Fruit fly (Drosophila melanogaster) whole organism, embryonic: Measurements from ENCODE around the gene dUTPase.
A peak's percentile ranks its signal among the peaks of the same experiment; 100 is the strongest.

Experiments
- BEAF-32 ChIP-seq: fragments of 200-800 bp; sonication (Bioruptor generic); optimal IDR thresholded peaks from 3 replicates; lab custom pipeline; 2017; ENCODE audit warnings: missing biosample characterization, missing genetic modification characterization, mild to moderate bottlenecking, moderate library complexity, missing genetic modification reagents
- CG1024 ChIP-seq: fragments of 200-800 bp; sonication (Bioruptor generic); IDR thresholded peaks from 2 replicates; pipeline ENCODE4 v1.3.6; 2022; ENCODE audit warnings: missing biosample characterization, missing genetic modification characterization
- CG10462 ChIP-seq: fragments of 200-800 bp; sonication (Bioruptor generic); optimal IDR thresholded peaks from 2 replicates; lab custom pipeline; 2016; ENCODE audit warnings: missing biosample characterization, missing genetic modification characterization
- CG11560 ChIP-seq: fragments of 200-800 bp; sonication (Bioruptor generic); IDR thresholded peaks from 3 replicates; pipeline ENCODE4 v1.3.6; 2022; ENCODE audit warnings: missing biosample characterization, missing genetic modification characterization
- CG11696 ChIP-seq: fragments of 200-800 bp; sonication (Bioruptor generic); IDR thresholded peaks from 2 replicates; pipeline ENCODE4 v1.3.6; 2022; ENCODE audit warnings: missing biosample characterization, missing genetic modification characterization
- CG12659 ChIP-seq: fragments of 200-800 bp; sonication (Bioruptor generic); optimal IDR thresholded peaks from 3 replicates; lab custom pipeline; 2017; ENCODE audit warnings: mild to moderate bottlenecking, missing biosample characterization, missing genetic modification reagents, missing genetic modification characterization
- CG13123 ChIP-seq: fragments of 200-800 bp; sonication (Bioruptor generic); optimal IDR thresholded peaks from 2 replicates; lab custom pipeline; 2016; ENCODE audit warnings: missing biosample characterization, missing genetic modification characterization
- CG13775 ChIP-seq: fragments of 200-800 bp; sonication (Bioruptor generic); optimal IDR thresholded peaks from 3 replicates; lab custom pipeline; 2017; ENCODE audit warnings: missing biosample characterization, mild to moderate bottlenecking, missing genetic modification characterization
- CG15073 ChIP-seq: fragments of 200-800 bp; sonication (Bioruptor generic); optimal IDR thresholded peaks from 2 replicates; lab custom pipeline; 2016; ENCODE audit warnings: missing biosample characterization, missing genetic modification characterization
- CG15479 ChIP-seq: fragments of 200-800 bp; sonication (Bioruptor generic); optimal IDR thresholded peaks from 3 replicates; lab custom pipeline; 2019; ENCODE audit warnings: missing biosample characterization, mild to moderate bottlenecking, missing genetic modification characterization, moderate library complexity
- CG1603 ChIP-seq: fragments of 200-800 bp; sonication (Bioruptor generic); optimal IDR thresholded peaks from 2 replicates; lab custom pipeline; 2019; ENCODE audit warnings: missing biosample characterization, mild to moderate bottlenecking, missing genetic modification characterization, moderate library complexity
- CG16863 ChIP-seq: fragments of 200-800 bp; sonication (Bioruptor generic); optimal IDR thresholded peaks from 3 replicates; lab custom pipeline; 2016; ENCODE audit warnings: missing biosample characterization, missing genetic modification characterization
- CG18011 ChIP-seq: fragments of 200-800 bp; sonication (Bioruptor generic); optimal IDR thresholded peaks from 2 replicates; lab custom pipeline; 2017; ENCODE audit warnings: missing biosample characterization, missing genetic modification characterization, mild to moderate bottlenecking, moderate library complexity, missing genotype
- CG2129 ChIP-seq: fragments of 200-800 bp; sonication (Bioruptor generic); IDR thresholded peaks from 2 replicates; pipeline ENCODE4 v1.3.6; 2022; ENCODE audit warnings: missing biosample characterization, missing genetic modification characterization; ENCODE audit not compliant: partially characterized antibody
- CG31388 ChIP-seq: fragments of 200-800 bp; sonication (Bioruptor generic); optimal IDR thresholded peaks from 2 replicates; lab custom pipeline; 2016; ENCODE audit warnings: missing biosample characterization, missing genetic modification characterization
- CG3163 ChIP-seq: fragments of 200-800 bp; sonication (Bioruptor generic); optimal IDR thresholded peaks from 3 replicates; lab custom pipeline; 2016; ENCODE audit warnings: missing biosample characterization, missing genetic modification characterization
- CG4707 ChIP-seq: fragments of 200-800 bp; sonication (Bioruptor generic); optimal IDR thresholded peaks from 2 replicates; lab custom pipeline; 2018; ENCODE audit warnings: missing biosample characterization, mild to moderate bottlenecking, missing genetic modification characterization, moderate library complexity
- CG7786 ChIP-seq: fragments of 200-800 bp; sonication (Bioruptor generic); optimal IDR thresholded peaks from 2 replicates; lab custom pipeline; 2016; ENCODE audit warnings: missing biosample characterization, missing genetic modification characterization
- CG8478 ChIP-seq: fragments of >200 bp; optimal IDR thresholded peaks from 2 replicates; lab custom pipeline; 2018
- CG8944 ChIP-seq: fragments of 200-800 bp; sonication (Bioruptor generic); optimal IDR thresholded peaks from 3 replicates; lab custom pipeline; 2016; ENCODE audit warnings: missing biosample characterization, missing genetic modification characterization
- CG9437 ChIP-seq: fragments of 200-800 bp; sonication (Bioruptor generic); optimal IDR thresholded peaks from 2 replicates; lab custom pipeline; 2018; ENCODE audit warnings: missing biosample characterization, mild to moderate bottlenecking, missing genetic modification characterization
- Dip3 ChIP-seq: fragments of 200-800 bp; sonication (Bioruptor generic); optimal IDR thresholded peaks from 3 replicates; lab custom pipeline; 2016; ENCODE audit warnings: missing biosample characterization, missing genetic modification characterization
- Hr78 ChIP-seq, 2 experiments: fragments of 200-800 bp in 1 of 2; fragments of >200 bp in 1 of 2; sonication (Bioruptor generic) in 1 of 2; optimal IDR thresholded peaks; 2 replicates each; lab custom pipeline; 2017 to 2019; ENCODE audit warnings: missing biosample characterization in 2 of 2, missing genetic modification characterization in 2 of 2, mild to moderate bottlenecking in 1 of 2, moderate library complexity in 1 of 2
- Jarid2 ChIP-seq: fragments of 200-800 bp; sonication (Bioruptor generic); optimal IDR thresholded peaks from 3 replicates; lab custom pipeline; 2017; ENCODE audit warnings: mild to moderate bottlenecking, missing biosample characterization, missing genetic modification reagents, missing genetic modification characterization
- Lim3 ChIP-seq: fragments of 200-800 bp; sonication (Bioruptor generic); IDR thresholded peaks from 2 replicates; pipeline ENCODE4 v1.3.6; 2022; ENCODE audit warnings: missing biosample characterization, missing genetic modification characterization
- Side ChIP-seq: fragments of 200-800 bp; sonication (Bioruptor generic); optimal IDR thresholded peaks from 2 replicates; lab custom pipeline; 2016; ENCODE audit warnings: missing biosample characterization, missing genetic modification characterization
- Sin3A ChIP-seq: fragments of >200 bp; optimal IDR thresholded peaks from 2 replicates; lab custom pipeline; 2018
- Six4 ChIP-seq: fragments of 200-800 bp; sonication (Bioruptor generic); optimal IDR thresholded peaks from 2 replicates; lab custom pipeline; 2016; ENCODE audit warnings: missing biosample characterization, missing genetic modification characterization
- Ssrp ChIP-seq: fragments of 200-800 bp; sonication (Bioruptor generic); optimal IDR thresholded peaks from 2 replicates; lab custom pipeline; 2018; ENCODE audit warnings: missing biosample characterization, mild to moderate bottlenecking, missing genetic modification characterization, moderate library complexity
- bigmax ChIP-seq: fragments of 200-800 bp; sonication (Bioruptor generic); optimal IDR thresholded peaks from 2 replicates; lab custom pipeline; 2018; ENCODE audit warnings: missing biosample characterization, mild to moderate bottlenecking, missing genetic modification characterization
- chm ChIP-seq: fragments of 200-800 bp; sonication (Bioruptor generic); IDR thresholded peaks from 2 replicates; pipeline ENCODE4 v1.3.6; 2022; ENCODE audit warnings: missing biosample characterization, missing genetic modification characterization
- crp ChIP-seq, 2 experiments: fragments of 200-800 bp; sonication (Bioruptor generic); optimal IDR thresholded peaks; 2 replicates in 1 of 2; 3 replicates in 1 of 2; lab custom pipeline; 2017; ENCODE audit warnings: missing biosample characterization in 2 of 2, missing genetic modification characterization in 2 of 2, mild to moderate bottlenecking in 1 of 2, moderate library complexity in 1 of 2
- cwo ChIP-seq: fragments of 200-800 bp; sonication (Bioruptor generic); optimal IDR thresholded peaks from 3 replicates; lab custom pipeline; 2017; ENCODE audit warnings: missing biosample characterization, missing genetic modification characterization, mild to moderate bottlenecking, moderate library complexity, missing genetic modification reagents
- dpn ChIP-seq, 2 experiments: fragments of 200-800 bp; sonication (Bioruptor generic); optimal IDR thresholded peaks; 3 replicates each; lab custom pipeline; 2016; ENCODE audit warnings: missing biosample characterization in 2 of 2, missing genetic modification characterization in 2 of 2
- emc ChIP-seq: fragments of 200-800 bp; sonication (Bioruptor generic); optimal IDR thresholded peaks from 2 replicates; lab custom pipeline; 2016; ENCODE audit warnings: missing biosample characterization, missing genetic modification characterization
- en ChIP-seq: fragments of 200-800 bp; sonication (Bioruptor generic); optimal IDR thresholded peaks from 2 replicates; lab custom pipeline; 2016; ENCODE audit warnings: missing biosample characterization, missing genetic modification characterization
- esg ChIP-seq: fragments of 200-800 bp; sonication (Bioruptor generic); conservative IDR thresholded peaks from 2 replicates; pipeline ENCODE4 v1.3.6; 2022; ENCODE audit warnings: missing biosample characterization, missing genetic modification characterization
- inv ChIP-seq: fragments of 200-800 bp; sonication (Bioruptor generic); IDR thresholded peaks from 2 replicates; pipeline ENCODE4 v1.3.6; 2022; ENCODE audit warnings: missing biosample characterization, missing genetic modification characterization; ENCODE audit not compliant: partially characterized antibody
- jing ChIP-seq: fragments of 200-800 bp; sonication (Bioruptor generic); optimal IDR thresholded peaks from 2 replicates; lab custom pipeline; 2018; ENCODE audit warnings: missing biosample characterization, mild to moderate bottlenecking, missing genetic modification characterization
- onecut ChIP-seq: fragments of 200-800 bp; sonication (Bioruptor generic); IDR thresholded peaks from 2 replicates; pipeline ENCODE4 v1.3.6; 2022; ENCODE audit warnings: missing biosample characterization, missing genetic modification characterization
- prd ChIP-seq, 3 experiments: fragments of >200 bp in 2 of 3; fragments of 200-800 bp in 1 of 3; sonication (Bioruptor generic) in 1 of 3; optimal IDR thresholded peaks in 2 of 3; IDR thresholded peaks in 1 of 3; 2 replicates in 2 of 3; 3 replicates in 1 of 3; pipeline versions ENCODE4 v1.3.6 to Lab custom; 2017 to 2022; ENCODE audit warnings: missing biosample characterization in 1 of 3, missing genetic modification characterization in 1 of 3
- rib ChIP-seq: fragments of 200-800 bp; sonication (Bioruptor generic); IDR thresholded peaks from 2 replicates; pipeline ENCODE4 v1.3.6; 2022; ENCODE audit warnings: missing biosample characterization, missing genetic modification characterization
- sim ChIP-seq: fragments of 200-800 bp; sonication (Bioruptor generic); IDR thresholded peaks from 2 replicates; pipeline ENCODE4 v1.3.6; 2022; ENCODE audit warnings: missing biosample characterization, missing genetic modification characterization
- slp2 ChIP-seq: fragments of 200-800 bp; sonication (Bioruptor generic); optimal IDR thresholded peaks from 2 replicates; lab custom pipeline; 2016; ENCODE audit warnings: missing biosample characterization, missing genetic modification characterization
- sug ChIP-seq: fragments of 200-800 bp; optimal IDR thresholded peaks from 2 replicates; lab custom pipeline; 2019; ENCODE audit warnings: missing biosample characterization, mild to moderate bottlenecking, missing genetic modification characterization, moderate library complexity
- tin ChIP-seq: fragments of 200-800 bp; sonication (Bioruptor generic); optimal IDR thresholded peaks from 3 replicates; lab custom pipeline; 2016; ENCODE audit warnings: missing biosample characterization, missing genetic modification characterization
- tll ChIP-seq, 2 experiments: fragments of 200-800 bp in 1 of 2; fragments of >200 bp in 1 of 2; sonication (Bioruptor generic) in 1 of 2; optimal IDR thresholded peaks; 2 replicates each; lab custom pipeline; 2017 to 2019; ENCODE audit warnings: missing biosample characterization in 2 of 2, missing genetic modification characterization in 2 of 2, mild to moderate bottlenecking in 1 of 2, moderate library complexity in 1 of 2
- unpg ChIP-seq: fragments of 200-800 bp; sonication (Bioruptor generic); optimal IDR thresholded peaks from 3 replicates; lab custom pipeline; 2018; ENCODE audit warnings: missing biosample characterization, mild to moderate bottlenecking, missing genetic modification characterization, moderate library complexity
- zf30C ChIP-seq: fragments of 200-800 bp; sonication (Bioruptor generic); optimal IDR thresholded peaks from 3 replicates; lab custom pipeline; 2018; ENCODE audit warnings: missing biosample characterization, mild to moderate bottlenecking, missing genetic modification characterization

Gene dUTPase

DNA sequence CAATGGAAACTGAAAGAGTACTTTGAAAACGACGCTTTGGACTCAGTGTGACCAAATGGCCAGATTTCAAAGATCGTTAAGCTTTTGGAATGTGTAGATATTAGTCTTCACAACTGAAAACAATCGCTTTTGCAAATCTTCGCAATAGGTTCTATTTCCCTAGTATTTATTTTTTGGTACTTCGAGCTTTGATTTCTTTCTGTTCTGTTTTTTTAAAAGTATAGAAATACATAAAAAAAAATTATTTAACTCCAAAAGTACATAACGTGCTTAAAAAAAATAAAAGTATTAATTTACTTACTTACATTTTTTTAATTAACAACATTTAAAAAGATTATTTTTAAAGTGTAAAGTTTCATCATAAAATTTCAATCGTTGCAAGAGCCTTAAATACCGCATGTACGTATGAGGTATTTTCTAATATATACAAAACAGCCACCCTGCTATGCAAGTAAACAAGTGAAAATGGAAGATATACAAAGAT lies 23.7 kb upstream of the dUTPase start, which contains the start of the genes piwi and CG12253 (continued):
- TF ChIP-seq Dip3 (GFP tag; lab: Kevin White, UChicago), result peak; percentile 25
- TF ChIP-seq slp2 (GFP tag; lab: Kevin White, UChicago), result no peak
- peak; percentile 72 for TF ChIP-seq CG9437 (GFP tag; lab: Kevin White, UChicago)
- TF ChIP-seq zf30C (GFP tag; lab: Kevin White, UChicago), result peak; percentile 39
- no peak for TF ChIP-seq CG8944 (GFP tag; lab: Kevin White, UChicago)
- TF ChIP-seq rib (GFP tag; lab: Robert Waterston, UW), result 0 out of 2 replicates have a peak, but pooled peaks have one; percentile 37
- TF ChIP-seq jing (GFP tag; lab: Kevin White, UChicago), result no peak
- no peak for TF ChIP-seq Side
- TF ChIP-seq CG11560 (tag; lab: Robert Waterston, UW), result 0 out of 3 replicates have a peak, but pooled peaks have one; percentile 51
- TF ChIP-seq CG8478, result no peak
- TF ChIP-seq CG3163, result no peak
- TF ChIP-seq prd (optimal IDR thresholded peaks at IDR 0.05; lab: Kevin White, UChicago), result no peak
- TF ChIP-seq prd (GFP tag; IDR thresholded peaks at IDR 0.05; lab: Robert Waterston, UW), result peak; percentile 44; the same call in 2 of the 3 replicates
- no peak for TF ChIP-seq cwo (GFP tag; lab: Kevin White, UChicago)
- TF ChIP-seq BEAF-32 (GFP tag; lab: Kevin White, UChicago), result peak; percentile 34
- 0 out of 2 replicates have a peak, but pooled peaks have one; percentile 34 for TF ChIP-seq chm (GFP tag; lab: Robert Waterston, UW)
- no peak for TF ChIP-seq en (GFP tag; lab: Kevin White, UChicago)
- no peak for TF ChIP-seq inv
- TF ChIP-seq Lim3 (GFP tag; lab: Robert Waterston, UW), result 0 out of 2 replicates have a peak, but pooled peaks have one; percentile 11
- TF ChIP-seq CG11696 (GFP tag; lab: Robert Waterston, UW), result no peak
- TF ChIP-seq tin (GFP tag; lab: Kevin White, UChicago), result peak; percentile 37
- no peak for TF ChIP-seq Jarid2
- TF ChIP-seq esg (GFP tag; lab: Robert Waterston, UW), result peak; percentile 75
- 0 out of 2 replicates have a peak, but pooled peaks have one; percentile 33 for TF ChIP-seq CG1024
- peak; percentile 89 for TF ChIP-seq unpg (GFP tag; lab: Kevin White, UChicago)
- TF ChIP-seq CG1603 (tag; lab: Kevin White, UChicago), result no peak
- TF ChIP-seq CG15479 (GFP tag; lab: Kevin White, UChicago), result no peak
- no peak for TF ChIP-seq CG7786 (GFP tag; lab: Kevin White, UChicago)
- peak; percentile 26 for TF ChIP-seq CG15073 (GFP tag; lab: Kevin White, UChicago)
- TF ChIP-seq tll (GFP tag; optimal IDR thresholded peaks at IDR 0.05; lab: Kevin White, UChicago), result no peak
- TF ChIP-seq crp (GFP tag; optimal IDR thresholded peaks at IDR 0.05; lab: Kevin White, UChicago), result no peak
- TF ChIP-seq bigmax (GFP tag; lab: Kevin White, UChicago), result no peak
- TF ChIP-seq CG4707, result peak; percentile 7
- peak; percentile 8 for TF ChIP-seq CG10462 (GFP tag; lab: Kevin White, UChicago)
- no peak for TF ChIP-seq onecut
- TF ChIP-seq CG13775 (GFP tag; lab: Kevin White, UChicago), result peak; percentile 86
- peak; percentile 37 for TF ChIP-seq Six4 (GFP tag; lab: Kevin White, UChicago)
- peak; percentile 88 for TF ChIP-seq CG12659
- TF ChIP-seq CG13123, result peak; percentile 53
- peak; percentile 94 for TF ChIP-seq Ssrp (tag; lab: Kevin White, UChicago)
- TF ChIP-seq Hr78 (GFP tag; optimal IDR thresholded peaks at IDR 0.05; lab: Kevin White, UChicago), result no peak
- TF ChIP-seq CG31388 (GFP tag; lab: Kevin White, UChicago), result no peak
- TF ChIP-seq Sin3A (lab: Kevin White, UChicago), result no peak
- peak; percentile 64; the same call in 1 of the 2 replicates for TF ChIP-seq sim
- peak; percentile 23 for TF ChIP-seq CG16863 (GFP tag; lab: Kevin White, UChicago)
- TF ChIP-seq emc (GFP tag; lab: Kevin White, UChicago), result no peak
- TF ChIP-seq CG18011 (GFP tag; lab: Kevin White, UChicago), result peak; percentile 39
- peak; percentile 31 to 77 for TF ChIP-seq dpn (GFP tag; optimal IDR thresholded peaks at IDR 0.05; lab: Kevin White, UChicago)
- peak; percentile 56 for TF ChIP-seq sug
- TF ChIP-seq CG2129 (GFP tag; lab: Robert Waterston, UW), result no peak
